Fruit fly (Drosophila melanogaster) whole organism, embryonic: Measurements from ENCODE around the gene mag.
A peak's percentile ranks its signal among the peaks of the same experiment; 100 is the strongest.

Source experiments
- Ada2b ChIP-seq: fragments of 200-800 bp; sonication (Bioruptor generic); IDR thresholded peaks from 2 replicates; pipeline ENCODE4 v1.3.6; 2022; ENCODE audit warnings: missing biosample characterization, missing genetic modification characterization
- B-H1 ChIP-seq: fragments of 200-800 bp; sonication (Bioruptor generic); IDR thresholded peaks from 3 replicates; pipeline ENCODE4 v1.3.6; 2022; ENCODE audit warnings: missing biosample characterization, missing genetic modification characterization
- CG10431 ChIP-seq: fragments of 200-800 bp; sonication (Bioruptor generic); optimal IDR thresholded peaks from 3 replicates; lab custom pipeline; 2018; ENCODE audit warnings: missing biosample characterization, mild to moderate bottlenecking, missing genetic modification characterization
- CG11456 ChIP-seq: fragments of 200-800 bp; sonication (Bioruptor generic); IDR thresholded peaks from 3 replicates; pipeline ENCODE4 v1.3.6; 2022; ENCODE audit warnings: missing biosample characterization, missing genetic modification characterization
- CG13123 ChIP-seq: fragments of 200-800 bp; sonication (Bioruptor generic); optimal IDR thresholded peaks from 2 replicates; lab custom pipeline; 2016; ENCODE audit warnings: missing biosample characterization, missing genetic modification characterization
- CG15269 ChIP-seq: fragments of 200-800 bp; sonication (Bioruptor generic); optimal IDR thresholded peaks from 2 replicates; lab custom pipeline; 2018; ENCODE audit warnings: missing biosample characterization, mild to moderate bottlenecking, missing genetic modification characterization, moderate library complexity
- CG16863 ChIP-seq: fragments of 200-800 bp; sonication (Bioruptor generic); optimal IDR thresholded peaks from 3 replicates; lab custom pipeline; 2016; ENCODE audit warnings: missing biosample characterization, missing genetic modification characterization
- CG18011 ChIP-seq: fragments of 200-800 bp; sonication (Bioruptor generic); optimal IDR thresholded peaks from 2 replicates; lab custom pipeline; 2017; ENCODE audit warnings: missing biosample characterization, missing genetic modification characterization, mild to moderate bottlenecking, moderate library complexity, missing genotype
- CG18476 ChIP-seq: fragments of 200-800 bp; sonication (Bioruptor generic); optimal IDR thresholded peaks from 2 replicates; lab custom pipeline; 2016; ENCODE audit warnings: missing biosample characterization, mild to moderate bottlenecking, missing genetic modification characterization
- CG2199 ChIP-seq: fragments of 200-800 bp; sonication (Bioruptor generic); IDR thresholded peaks from 3 replicates; pipeline ENCODE4 v1.3.6; 2022; ENCODE audit warnings: missing biosample characterization, missing genetic modification characterization
- CG2202 ChIP-seq: fragments of 200-800 bp; sonication (Bioruptor generic); optimal IDR thresholded peaks from 2 replicates; lab custom pipeline; 2018; ENCODE audit warnings: missing biosample characterization, mild to moderate bottlenecking, missing genetic modification characterization
- CG30020 ChIP-seq: fragments of 200-800 bp; optimal IDR thresholded peaks from 2 replicates; lab custom pipeline; 2019; ENCODE audit warnings: missing biosample characterization, mild to moderate bottlenecking, missing genetic modification characterization, moderate library complexity
- CG4424 ChIP-seq: fragments of 200-800 bp; sonication (Bioruptor generic); optimal IDR thresholded peaks from 3 replicates; lab custom pipeline; 2016; ENCODE audit warnings: missing biosample characterization, missing genetic modification characterization
- CG5245 ChIP-seq: fragments of 200-800 bp; sonication (Bioruptor generic); optimal IDR thresholded peaks from 3 replicates; lab custom pipeline; 2016; ENCODE audit warnings: missing biosample characterization, missing genetic modification characterization
- CG7839 ChIP-seq: fragments of 200-800 bp; sonication (Bioruptor generic); optimal IDR thresholded peaks from 3 replicates; lab custom pipeline; 2018; ENCODE audit warnings: missing biosample characterization, mild to moderate bottlenecking, missing genetic modification characterization, moderate library complexity
- CG8478 ChIP-seq: fragments of >200 bp; optimal IDR thresholded peaks from 2 replicates; lab custom pipeline; 2018
- CG9609 ChIP-seq: fragments of 200-800 bp; sonication (Bioruptor generic); optimal IDR thresholded peaks from 3 replicates; lab custom pipeline; 2016; ENCODE audit warnings: missing biosample characterization, missing genetic modification characterization
- Camta ChIP-seq: fragments of 200-800 bp; sonication (Bioruptor generic); optimal IDR thresholded peaks from 2 replicates; lab custom pipeline; 2016; ENCODE audit warnings: missing biosample characterization, missing genetic modification characterization
- D19A ChIP-seq: fragments of 200-800 bp; optimal IDR thresholded peaks from 3 replicates; lab custom pipeline; 2019; ENCODE audit warnings: missing biosample characterization, mild to moderate bottlenecking, missing genetic modification characterization, moderate library complexity
- E2f2 ChIP-seq: fragments of 200-800 bp; sonication (Bioruptor generic); IDR thresholded peaks from 2 replicates; pipeline ENCODE4 v1.3.6; 2022; ENCODE audit warnings: missing biosample characterization, missing genetic modification characterization
- Eip74EF ChIP-seq, 2 experiments: fragments of 200-800 bp in 1 of 2; fragments of >200 bp in 1 of 2; sonication (Bioruptor generic) in 1 of 2; optimal IDR thresholded peaks; 2 replicates each; lab custom pipeline; 2017 to 2019; ENCODE audit warnings: missing biosample characterization in 2 of 2, missing genetic modification characterization in 2 of 2, mild to moderate bottlenecking in 1 of 2, moderate library complexity in 1 of 2
- Gsc ChIP-seq: fragments of 200-800 bp; sonication (Bioruptor generic); IDR thresholded peaks from 2 replicates; pipeline ENCODE4 v1.3.6; 2022; ENCODE audit warnings: missing biosample characterization, missing genetic modification characterization
- Hr3 ChIP-seq: fragments of 200-800 bp; sonication (Bioruptor generic); optimal IDR thresholded peaks from 3 replicates; lab custom pipeline; 2016; ENCODE audit warnings: missing biosample characterization, missing genetic modification characterization
- NK7.1 ChIP-seq: fragments of 200-800 bp; sonication (Bioruptor generic); optimal IDR thresholded peaks from 3 replicates; lab custom pipeline; 2016; ENCODE audit warnings: missing biosample characterization, missing genetic modification characterization
- Rx ChIP-seq: fragments of 200-800 bp; sonication (Bioruptor generic); IDR thresholded peaks from 2 replicates; pipeline ENCODE4 v1.3.6; 2022; ENCODE audit warnings: missing biosample characterization, missing genetic modification characterization
- Sin3A ChIP-seq: fragments of >200 bp; optimal IDR thresholded peaks from 2 replicates; lab custom pipeline; 2018
- Sox100B ChIP-seq: fragments of 200-800 bp; sonication (Bioruptor generic); optimal IDR thresholded peaks from 3 replicates; lab custom pipeline; 2018; ENCODE audit warnings: missing biosample characterization, mild to moderate bottlenecking, missing genetic modification characterization
- Tbp ChIP-seq: fragments of >200 bp; optimal IDR thresholded peaks from 2 replicates; lab custom pipeline; 2018; ENCODE audit warnings: missing biosample characterization, missing genetic modification characterization
- Xrp1 ChIP-seq: fragments of 200-800 bp; sonication (Bioruptor generic); IDR thresholded peaks from 2 replicates; pipeline ENCODE4 v1.3.6; 2022; ENCODE audit warnings: missing biosample characterization, missing genetic modification characterization
- aop ChIP-seq: fragments of 200-800 bp; sonication (Bioruptor generic); IDR thresholded peaks from 2 replicates; pipeline ENCODE4 v1.3.6; 2022; ENCODE audit warnings: missing biosample characterization, missing genetic modification characterization
- bowl ChIP-seq: fragments of 200-800 bp; sonication (Bioruptor generic); IDR thresholded peaks from 2 replicates; pipeline ENCODE4 v1.3.6; 2022; ENCODE audit warnings: missing biosample characterization, missing genetic modification characterization
- chm ChIP-seq: fragments of 200-800 bp; sonication (Bioruptor generic); IDR thresholded peaks from 2 replicates; pipeline ENCODE4 v1.3.6; 2022; ENCODE audit warnings: missing biosample characterization, missing genetic modification characterization
- dan ChIP-seq: fragments of 200-800 bp; sonication (Bioruptor generic); IDR thresholded peaks from 2 replicates; pipeline ENCODE4 v1.3.6; 2022; ENCODE audit warnings: missing biosample characterization, missing genetic modification characterization
- eve ChIP-seq, 2 experiments: fragments of >200 bp; optimal IDR thresholded peaks; 2 replicates each; lab custom pipeline; 2017; ENCODE audit warnings: missing biosample characterization in 2 of 2, missing genetic modification characterization in 2 of 2
- fru ChIP-seq: fragments of >200 bp; optimal IDR thresholded peaks from 2 replicates; lab custom pipeline; 2017
- gfzf ChIP-seq: fragments of 200-800 bp; sonication (Bioruptor generic); optimal IDR thresholded peaks from 2 replicates; lab custom pipeline; 2016; ENCODE audit warnings: missing biosample characterization, mild to moderate bottlenecking, missing genetic modification characterization, moderate library complexity
- gt ChIP-seq: fragments of 200-800 bp; sonication (Bioruptor generic); IDR thresholded peaks from 2 replicates; pipeline ENCODE4 v1.3.6; 2022; ENCODE audit warnings: missing biosample characterization, missing genetic modification characterization
- hbn ChIP-seq: fragments of 200-800 bp; sonication (Bioruptor generic); IDR thresholded peaks from 2 replicates; pipeline ENCODE4 v1.3.6; 2022; ENCODE audit warnings: missing biosample characterization, missing genetic modification characterization; ENCODE audit not compliant: partially characterized antibody
- nmo ChIP-seq: fragments of 200-800 bp; sonication (Bioruptor generic); optimal IDR thresholded peaks from 2 replicates; lab custom pipeline; 2018; ENCODE audit warnings: missing biosample characterization, mild to moderate bottlenecking, missing genetic modification characterization, moderate library complexity
- oc ChIP-seq: fragments of 200-800 bp; sonication (Bioruptor generic); optimal IDR thresholded peaks from 2 replicates; lab custom pipeline; 2018; ENCODE audit warnings: missing biosample characterization, mild to moderate bottlenecking, missing genetic modification characterization, moderate library complexity
- p53 ChIP-seq: fragments of 200-800 bp; sonication (Bioruptor generic); optimal IDR thresholded peaks from 2 replicates; lab custom pipeline; 2016; ENCODE audit warnings: missing biosample characterization, missing genetic modification characterization
- rib ChIP-seq: fragments of 200-800 bp; sonication (Bioruptor generic); IDR thresholded peaks from 2 replicates; pipeline ENCODE4 v1.3.6; 2022; ENCODE audit warnings: missing biosample characterization, missing genetic modification characterization
- sens ChIP-seq: fragments of 200-800 bp; sonication (Bioruptor generic); peaks from one replicate; lab custom pipeline; 2016; ENCODE audit warnings: missing biosample characterization, missing genetic modification characterization
- sens-2 ChIP-seq: fragments of 200-800 bp; sonication (Bioruptor generic); IDR thresholded peaks from 2 replicates; pipeline ENCODE4 v1.3.6; 2022; ENCODE audit warnings: missing biosample characterization, missing genetic modification characterization
- sna ChIP-seq: fragments of 200-800 bp; sonication (Bioruptor generic); IDR thresholded peaks from 2 replicates; pipeline ENCODE4 v1.3.6; 2022; ENCODE audit warnings: missing biosample characterization, missing genetic modification characterization; ENCODE audit not compliant: partially characterized antibody
- sqz ChIP-seq: fragments of 200-800 bp; sonication (Bioruptor generic); optimal IDR thresholded peaks from 3 replicates; lab custom pipeline; 2018; ENCODE audit warnings: missing biosample characterization, mild to moderate bottlenecking, missing genetic modification characterization
- ssp ChIP-seq: fragments of 200-800 bp; sonication (Bioruptor generic); IDR thresholded peaks from 2 replicates; pipeline ENCODE4 v1.3.6; 2022; ENCODE audit warnings: missing biosample characterization, missing genetic modification characterization
- sug ChIP-seq: fragments of 200-800 bp; optimal IDR thresholded peaks from 2 replicates; lab custom pipeline; 2019; ENCODE audit warnings: missing biosample characterization, mild to moderate bottlenecking, missing genetic modification characterization, moderate library complexity
- toy ChIP-seq: fragments of 200-800 bp; sonication (Bioruptor generic); IDR thresholded peaks from 2 replicates; pipeline ENCODE4 v1.3.6; 2022; ENCODE audit warnings: missing biosample characterization, missing genetic modification characterization
- trh ChIP-seq: fragments of 200-800 bp; sonication (Bioruptor generic); optimal IDR thresholded peaks from 2 replicates; lab custom pipeline; 2016; ENCODE audit warnings: missing biosample characterization, missing genetic modification characterization
- tx ChIP-seq: fragments of 200-800 bp; sonication (Bioruptor generic); optimal IDR thresholded peaks from 2 replicates; lab custom pipeline; 2016; ENCODE audit warnings: missing biosample characterization, missing genetic modification characterization
- zf30C ChIP-seq: fragments of 200-800 bp; sonication (Bioruptor generic); optimal IDR thresholded peaks from 3 replicates; lab custom pipeline; 2018; ENCODE audit warnings: missing biosample characterization, mild to moderate bottlenecking, missing genetic modification characterization

mag gene

dm6 chr3L:20444815-20445519, 15.5 kb upstream of the mag start (continued):
- TF ChIP-seq hbn (GFP tag; lab: Robert Waterston, UW) = no peak
- TF ChIP-seq eve (GFP tag; optimal IDR thresholded peaks at IDR 0.05; lab: Kevin White, UChicago) = peak in 1 of 2 experiments; percentile 62
- TF ChIP-seq CG18011 (GFP tag; lab: Kevin White, UChicago) = peak; percentile 60
- peak; percentile 69 for TF ChIP-seq E2f2 (GFP tag; lab: Robert Waterston, UW)
- 0 out of 2 replicates have a peak, but pooled peaks have one; percentile 42 for TF ChIP-seq dan (GFP tag; lab: Robert Waterston, UW)
- no peak; the same call in 1 of the 2 replicates for TF ChIP-seq Gsc (GFP tag; lab: Robert Waterston, UW)
- peak; percentile 57 for TF ChIP-seq CG13123 (GFP tag; lab: Kevin White, UChicago)
- peak; percentile 80; the same call in 1 of the 2 replicates for TF ChIP-seq rib (GFP tag; lab: Robert Waterston, UW)
- peak; percentile 88 for TF ChIP-seq B-H1 (GFP tag; lab: Robert Waterston, UW)
- peak; percentile 84 for TF ChIP-seq bowl (GFP tag; lab: Robert Waterston, UW)
- TF ChIP-seq CG2199 (GFP tag; lab: Robert Waterston, UW) = peak; percentile 95
- peak; percentile 93 for TF ChIP-seq chm (GFP tag; lab: Robert Waterston, UW)
- TF ChIP-seq Eip74EF (GFP tag; optimal IDR thresholded peaks at IDR 0.05; lab: Kevin White, UChicago) = peak in 1 of 2 experiments; percentile 78
- peak; percentile 10 for TF ChIP-seq tx (GFP tag; lab: Kevin White, UChicago)
- no peak for TF ChIP-seq Sin3A (lab: Kevin White, UChicago)
- TF ChIP-seq Sox100B (GFP tag; lab: Kevin White, UChicago) = peak; percentile 85
- TF ChIP-seq Tbp = no peak
- TF ChIP-seq CG18476 (GFP tag; lab: Kevin White, UChicago) = peak; percentile 53
- peak; percentile 94 for TF ChIP-seq Ada2b
- TF ChIP-seq oc = peak; percentile 81
- TF ChIP-seq p53 (GFP tag; lab: Kevin White, UChicago) = no peak
- TF ChIP-seq sug = peak; percentile 53
- peak; percentile 15 for TF ChIP-seq sqz
- TF ChIP-seq CG7839 (tag; lab: Kevin White, UChicago) = peak; percentile 90
- peak; percentile 89 for TF ChIP-seq CG15269 (tag; lab: Kevin White, UChicago)
- no peak for TF ChIP-seq CG16863 (GFP tag; lab: Kevin White, UChicago)
- TF ChIP-seq trh (GFP tag; lab: Kevin White, UChicago) = peak; percentile 78
- peak; percentile 3 for TF ChIP-seq CG30020
- TF ChIP-seq toy (GFP tag; lab: Robert Waterston, UW) = peak; percentile 86
- peak; percentile 83 for TF ChIP-seq Rx (GFP tag; lab: Robert Waterston, UW)
- no peak for TF ChIP-seq zf30C
- no peak for TF ChIP-seq fru
- TF ChIP-seq gfzf = no peak
- peak; percentile 94 for TF ChIP-seq sens (GFP tag; lab: Kevin White, UChicago)
- TF ChIP-seq D19A (tag; lab: Kevin White, UChicago) = peak; percentile 78
- peak; percentile 87 for TF ChIP-seq nmo (GFP tag; lab: Kevin White, UChicago)
- TF ChIP-seq sens-2 (GFP tag; lab: Robert Waterston, UW) = peak; percentile 72
- peak; percentile 81 for TF ChIP-seq ssp
- peak; percentile 80 for TF ChIP-seq CG5245 (GFP tag; lab: Kevin White, UChicago)
- no peak for TF ChIP-seq CG10431 (GFP tag; lab: Kevin White, UChicago)
- peak; percentile 77 for TF ChIP-seq Hr3 (GFP tag; lab: Kevin White, UChicago)
- TF ChIP-seq CG4424 (GFP tag; lab: Kevin White, UChicago) = peak; percentile 88
- TF ChIP-seq CG11456 (GFP tag; lab: Robert Waterston, UW) = peak; percentile 88
- peak; percentile 68 for TF ChIP-seq gt
- peak; percentile 40 for TF ChIP-seq Camta (GFP tag; lab: Kevin White, UChicago)
- TF ChIP-seq NK7.1 = no peak
- TF ChIP-seq sna (GFP tag; lab: Robert Waterston, UW) = no peak
- TF ChIP-seq aop = peak; percentile 76
- TF ChIP-seq CG8478 (lab: Kevin White, UChicago) = no peak
- TF ChIP-seq CG2202 (tag; lab: Kevin White, UChicago) = peak; percentile 49
- peak; percentile 93 for TF ChIP-seq Xrp1 (GFP tag; lab: Robert Waterston, UW)
- peak; percentile 37 for TF ChIP-seq CG9609 (GFP tag; lab: Kevin White, UChicago)
